Worm (Caenorhabditis elegans): ENCODE measurements around the gene srlf-35.

DNA sequence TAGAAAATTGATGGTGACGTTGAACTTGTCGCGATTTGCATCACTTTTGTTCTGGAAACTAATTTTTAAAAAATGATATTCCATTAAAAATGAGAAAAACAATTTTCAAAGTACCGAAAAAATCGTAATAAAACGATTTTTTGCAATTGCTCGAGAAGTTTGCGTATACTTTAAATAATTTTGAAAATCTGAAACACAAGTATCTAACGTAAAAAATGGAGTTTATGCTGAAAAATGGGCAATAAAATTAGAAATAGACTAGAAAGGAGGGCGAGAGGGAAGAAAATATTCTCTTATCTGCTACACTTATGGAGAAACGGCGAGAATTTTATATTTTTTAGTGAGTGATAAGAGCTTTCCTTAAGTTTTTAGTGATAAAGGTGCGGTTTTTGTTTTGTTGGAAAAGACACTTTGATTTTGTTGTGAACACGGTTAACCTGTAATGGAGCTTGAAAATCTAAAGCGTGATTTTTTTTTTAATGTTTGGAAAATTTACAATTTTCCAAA, 20.5 kb upstream of the srlf-35 start, which contains the start of gene nhr-130:
- TF ChIP-seq unc-39 (tag; optimal IDR thresholded peaks at IDR 0.05) (no peak), lin-39 (tag; optimal IDR thresholded peaks at IDR 0.05) (no peak)
